Worm (Caenorhabditis elegans) whole organism, L4 larva: ENCODE data around the gene acs-7.

Experiments
- F49E8.2 ChIP-seq: sonication (generic microtip); optimal IDR thresholded peaks from 2 replicates; lab custom pipeline; 2016; ENCODE audit warnings: missing compliant biosample characterization, mild to moderate bottlenecking, missing genetic modification characterization, borderline replicate concordance
- T20F7.1 ChIP-seq: fragments of 200-800 bp; sonication (Bioruptor generic); optimal IDR thresholded peaks from 2 replicates; lab custom pipeline; 2018; ENCODE audit warnings: mild to moderate bottlenecking, missing genetic modification characterization, missing compliant biosample characterization
- T26A8.4 ChIP-seq: fragments of 200-800 bp; sonication (Bioruptor generic); IDR thresholded peaks from 2 replicates; pipeline ENCODE4 v1.3.6; 2022; ENCODE audit warnings: missing genetic modification characterization, missing compliant biosample characterization
- aha-1 ChIP-seq: fragments of 150-350 bp; peaks from one replicate; lab custom pipeline; 2014; ENCODE audit warnings: missing biosample characterization, missing genetic modification characterization
- ama-1 ChIP-seq: fragments of 150-350 bp; optimal IDR thresholded peaks from 2 replicates; lab custom pipeline; 2014; ENCODE audit warnings: inconsistent platforms, mixed read lengths
- ceh-28 ChIP-seq: fragments of 150-350 bp; optimal IDR thresholded peaks from 2 replicates; lab custom pipeline; 2014; ENCODE audit warnings: missing biosample characterization, missing genetic modification reagents, missing genetic modification characterization
- ceh-44 ChIP-seq: fragments of 200-800 bp; sonication (Bioruptor generic); IDR thresholded peaks from 2 replicates; pipeline ENCODE4 v1.3.6; 2022; ENCODE audit warnings: missing genetic modification reagents, missing genetic modification characterization, missing compliant biosample characterization
- cey-2 ChIP-seq: sonication (generic microtip); optimal IDR thresholded peaks from 3 replicates; lab custom pipeline; 2017; ENCODE audit warnings: missing genetic modification characterization, mild to moderate bottlenecking, missing compliant biosample characterization, antibody characterized with exemption, borderline replicate concordance; ENCODE audit not compliant: insufficient read depth
- ctbp-1 ChIP-seq: fragments of 200-800 bp; sonication (Bioruptor generic); IDR thresholded peaks from 2 replicates; pipeline ENCODE4 v1.3.6; 2022; ENCODE audit warnings: missing genetic modification reagents, missing genetic modification characterization, missing compliant biosample characterization
- egl-27 ChIP-seq: sonication (generic microtip); optimal IDR thresholded peaks from 3 replicates; lab custom pipeline; 2017; ENCODE audit warnings: missing biosample characterization, missing genetic modification reagents, missing genetic modification characterization
- fos-1 ChIP-seq: fragments of 150-350 bp; optimal IDR thresholded peaks from 2 replicates; lab custom pipeline; 2014; ENCODE audit warnings: missing biosample characterization, missing genetic modification characterization
- hif-1 ChIP-seq, 2 experiments: sonication (generic microtip); optimal IDR thresholded peaks; 2 replicates each; lab custom pipeline; 2016 to 2017; ENCODE audit warnings: missing compliant biosample characterization in 2 of 2, missing genetic modification characterization in 2 of 2, missing genetic modification reagents in 2 of 2, missing genotype in 2 of 2, mild to moderate bottlenecking in 1 of 2
- hlh-11 ChIP-seq: fragments of 200-800 bp; sonication (Bioruptor generic); optimal IDR thresholded peaks from 2 replicates; lab custom pipeline; 2018; ENCODE audit warnings: mild to moderate bottlenecking, missing genetic modification characterization, missing compliant biosample characterization
- lin-1 ChIP-seq: fragments of 200-800 bp; sonication (Bioruptor generic); IDR thresholded peaks from 2 replicates; pipeline ENCODE4 v1.3.6; 2022; ENCODE audit warnings: missing genetic modification reagents, missing genetic modification characterization, missing compliant biosample characterization
- lin-15B ChIP-seq: fragments of 150-350 bp; sonication (generic microtip); optimal IDR thresholded peaks from 3 replicates; lab custom pipeline; 2014; ENCODE audit warnings: missing biosample characterization, missing genetic modification characterization
- lin-38 ChIP-seq: fragments of 200-800 bp; sonication (Bioruptor generic); IDR thresholded peaks from 2 replicates; pipeline ENCODE4 v1.3.6; 2022; ENCODE audit warnings: missing genetic modification reagents, missing genetic modification characterization, missing compliant biosample characterization
- lir-3 ChIP-seq: sonication (generic microtip); optimal IDR thresholded peaks from 2 replicates; lab custom pipeline; 2016; ENCODE audit warnings: mild to moderate bottlenecking, missing genetic modification characterization, missing compliant biosample characterization
- lsy-2 ChIP-seq, 2 experiments: fragments of 150-350 bp in 1 of 2; sonication (generic microtip) in 1 of 2; optimal IDR thresholded peaks; 2 replicates each; lab custom pipeline; 2014 to 2017; ENCODE audit warnings: missing biosample characterization in 2 of 2, missing genetic modification characterization in 2 of 2
- madf-5 ChIP-seq, 2 experiments: fragments of 200-800 bp; sonication (Bioruptor generic); IDR thresholded peaks; 2 replicates each; pipeline ENCODE4 v1.3.6; 2022; ENCODE audit warnings: missing compliant biosample characterization in 2 of 2, missing genetic modification characterization in 2 of 2
- madf-9 ChIP-seq: fragments of 200-800 bp; sonication (Bioruptor generic); conservative IDR thresholded peaks from 2 replicates; pipeline ENCODE4 v1.3.6; 2022; ENCODE audit warnings: missing genetic modification reagents, missing genetic modification characterization, missing compliant biosample characterization
- nhr-10 ChIP-seq: fragments of 150-350 bp; optimal IDR thresholded peaks from 2 replicates; lab custom pipeline; 2014; ENCODE audit warnings: missing biosample characterization, missing genetic modification characterization
- nhr-111 ChIP-seq: fragments of 200-800 bp; sonication (Bioruptor generic); optimal IDR thresholded peaks from 2 replicates; lab custom pipeline; 2018; ENCODE audit warnings: mild to moderate bottlenecking, missing genetic modification characterization, missing compliant biosample characterization
- nhr-237 ChIP-seq: sonication (generic microtip); optimal IDR thresholded peaks from 2 replicates; lab custom pipeline; 2017; ENCODE audit warnings: missing biosample characterization, missing genetic modification characterization
- nhr-28 ChIP-seq: fragments of 150-350 bp; optimal IDR thresholded peaks from 2 replicates; lab custom pipeline; 2014; ENCODE audit warnings: missing biosample characterization, missing genetic modification characterization
- nhr-41 ChIP-seq: fragments of 200-800 bp; sonication (Bioruptor generic); IDR thresholded peaks from 2 replicates; pipeline ENCODE4 v1.3.6; 2022; ENCODE audit warnings: missing genetic modification reagents, missing genetic modification characterization, missing compliant biosample characterization
- nhr-76 ChIP-seq: fragments of 150-350 bp; optimal IDR thresholded peaks from 2 replicates; lab custom pipeline; 2014; ENCODE audit warnings: missing biosample characterization, missing genetic modification characterization
- nhr-77 ChIP-seq: fragments of 150-350 bp; optimal IDR thresholded peaks from 2 replicates; lab custom pipeline; 2014; ENCODE audit warnings: missing biosample characterization, missing genetic modification characterization
- pha-4 ChIP-seq, 2 experiments: fragments of 150-350 bp in 1 of 2; fragments of 200-800 bp in 1 of 2; sonication (Bioruptor generic) in 1 of 2; IDR thresholded peaks in 1 of 2; optimal IDR thresholded peaks in 1 of 2; 2 replicates each; pipeline versions ENCODE4 v1.3.6 to Lab custom; 2014 to 2022; ENCODE audit warnings: missing genetic modification characterization in 2 of 2, missing genetic modification reagents in 2 of 2, missing biosample characterization in 1 of 2, missing compliant biosample characterization in 1 of 2
- php-3 ChIP-seq: fragments of 200-800 bp; sonication (Bioruptor generic); IDR thresholded peaks from 2 replicates; pipeline ENCODE4 v1.3.6; 2022; ENCODE audit warnings: missing genetic modification reagents, missing genetic modification characterization, missing compliant biosample characterization
- rbr-2 ChIP-seq: sonication (generic microtip); optimal IDR thresholded peaks from 2 replicates; lab custom pipeline; 2016; ENCODE audit warnings: missing genotype, missing genetic modification characterization, missing compliant biosample characterization
- set-16 ChIP-seq: fragments of 200-800 bp; sonication (Bioruptor generic); IDR thresholded peaks from 2 replicates; pipeline ENCODE4 v1.3.6; 2022; ENCODE audit warnings: missing genetic modification reagents, missing genetic modification characterization, missing compliant biosample characterization
- spr-1 ChIP-seq: sonication (generic microtip); optimal IDR thresholded peaks from 2 replicates; lab custom pipeline; 2016; ENCODE audit warnings: mild to moderate bottlenecking, missing genetic modification characterization, missing compliant biosample characterization
- tra-1 ChIP-seq: fragments of 200-800 bp; sonication (Bioruptor generic); IDR thresholded peaks from 2 replicates; pipeline ENCODE4 v1.3.6; 2022; ENCODE audit warnings: missing genetic modification reagents, missing genetic modification characterization, missing compliant biosample characterization
- unc-62 ChIP-seq, 3 experiments: fragments of 150-350 bp in 1 of 3; sonication (generic microtip); optimal IDR thresholded peaks in 2 of 3; peaks in 1 of 3; 1 replicate in 1 of 3; 2 replicates in 2 of 3; lab custom pipeline; 2014 to 2017; ENCODE audit warnings: missing biosample characterization in 3 of 3, missing genetic modification characterization in 3 of 3, missing genetic modification reagents in 3 of 3, missing genotype in 1 of 3
- zag-1 ChIP-seq: fragments of 150-350 bp; optimal IDR thresholded peaks from 2 replicates; lab custom pipeline; 2014; ENCODE audit warnings: missing biosample characterization, missing genetic modification characterization
- zip-11 ChIP-seq: fragments of 200-800 bp; sonication (Bioruptor generic); IDR thresholded peaks from 2 replicates; pipeline ENCODE4 v1.3.6; 2022; ENCODE audit warnings: missing genetic modification characterization, missing compliant biosample characterization

The acs-7 gene

ce11 chrII:9242804-9243203 is 49.0 kb upstream of the acs-7 start (continued):
- TF ChIP-seq set-16 (GFP tag; lab: Robert Waterston, UW) (no peak), lin-38 (GFP tag; lab: Robert Waterston, UW) (no peak), rbr-2 (tag; lab: Kevin White, UChicago) (peak; percentile 8), nhr-111 (GFP tag; lab: Kevin White, UChicago) (no peak), cey-2 (tag; lab: Kevin White, UChicago) (no peak), ceh-28 (tag; lab: Kevin White, UChicago) (no peak), ama-1 (lab: Kevin White, UChicago) (no peak), nhr-41 (GFP tag; lab: Robert Waterston, UW) (no peak), madf-9 (GFP tag; lab: Robert Waterston, UW) (no peak), T26A8.4 (GFP tag; lab: Robert Waterston, UW) (no peak), fos-1 (tag; lab: Kevin White, UChicago) (no peak), zip-11 (GFP tag; lab: Robert Waterston, UW) (no peak), T20F7.1 (peak; percentile 96), tra-1 (GFP tag; lab: Robert Waterston, UW) (no peak), nhr-77 (tag; lab: Kevin White, UChicago) (peak; percentile 8), egl-27 (no peak), ceh-44 (GFP tag; lab: Robert Waterston, UW) (no peak), nhr-10 (tag; lab: Kevin White, UChicago) (no peak), hif-1 (tag; optimal IDR thresholded peaks at IDR 0.05; lab: Kevin White, UChicago) (no peak), lir-3 (tag; lab: Kevin White, UChicago) (no peak), lin-1 (GFP tag; lab: Robert Waterston, UW) (no peak), nhr-76 (tag; lab: Kevin White, UChicago) (no peak), hlh-11 (tag; lab: Kevin White, UChicago) (peak; percentile 25), lsy-2 (tag; optimal IDR thresholded peaks at IDR 0.05; lab: Kevin White, UChicago) (peak in 1 of 2 experiments; percentile 77), nhr-237 (no peak), unc-62 (GFP tag; optimal IDR thresholded peaks at IDR 0.05 in 1 of 2; lab: Kevin White, UChicago) (peak in 1 of 2 experiments; percentile 94), unc-62 (tag; optimal IDR thresholded peaks at IDR 0.05; lab: Kevin White, UChicago) (no peak), lin-15B (tag; lab: Kevin White, UChicago) (no peak), nhr-28 (tag; lab: Kevin White, UChicago) (peak; percentile 71)

- TF ChIP-seq aha-1, result peak; percentile 16
- TF ChIP-seq spr-1 (tag; lab: Kevin White, UChicago), result no peak
Measured at ce11 chrII:9246648-9247047, 45.2 kb upstream of the acs-7 start, which contains the start of gene T26C5.5. Gene T26C5.5 (minus strand): TSS chrII:9246748.

ce11 chrII:9250422-9250821 is 41.4 kb upstream of the acs-7 start, which contains the start of gene T26C5.4:
Gene T26C5.4 (minus strand): TSS chrII:9250522.
- TF ChIP-seq zag-1, result no peak
- TF ChIP-seq pha-4 (GFP tag; IDR thresholded peaks at IDR 0.05; lab: Robert Waterston, UW), result no peak
- no peak for TF ChIP-seq pha-4 (tag; optimal IDR thresholded peaks at IDR 0.05; lab: Kevin White, UChicago)
- no peak for TF ChIP-seq madf-5 (GFP tag; IDR thresholded peaks at IDR 0.05; lab: Robert Waterston, UW)
- TF ChIP-seq unc-62 (GFP tag; optimal IDR thresholded peaks at IDR 0.05 in 1 of 2; lab: Kevin White, UChicago), result no peak
- no peak for TF ChIP-seq unc-62 (tag; optimal IDR thresholded peaks at IDR 0.05; lab: Kevin White, UChicago)
- TF ChIP-seq php-3 (GFP tag; lab: Robert Waterston, UW), result no peak
- TF ChIP-seq ctbp-1 (GFP tag; lab: Robert Waterston, UW), result no peak
- no peak for TF ChIP-seq F49E8.2 (tag; lab: Kevin White, UChicago)
- no peak for TF ChIP-seq aha-1
- TF ChIP-seq, all 104 proteins: peak for 0
